Worm (Caenorhabditis elegans) whole organism, L4 larva: ENCODE data around the gene C44E12.1.

Experiments
- F10B5.3 ChIP-seq: sonication (generic microtip); optimal IDR thresholded peaks from 2 replicates; lab custom pipeline; 2016; ENCODE audit warnings: mild to moderate bottlenecking, missing genetic modification characterization, missing compliant biosample characterization
- F49E8.2 ChIP-seq: sonication (generic microtip); optimal IDR thresholded peaks from 2 replicates; lab custom pipeline; 2016; ENCODE audit warnings: missing compliant biosample characterization, mild to moderate bottlenecking, missing genetic modification characterization, borderline replicate concordance
- aly-2 ChIP-seq: sonication (generic microtip); optimal IDR thresholded peaks from 2 replicates; lab custom pipeline; 2018; ENCODE audit warnings: missing biosample characterization, missing genetic modification characterization
- ceh-62 ChIP-seq: sonication (generic microtip); optimal IDR thresholded peaks from 2 replicates; lab custom pipeline; 2017; ENCODE audit warnings: missing biosample characterization, missing genetic modification characterization
- dmd-9 ChIP-seq: fragments of 200-800 bp; sonication (Bioruptor generic); IDR thresholded peaks from 2 replicates; pipeline ENCODE4 v1.3.6; 2022; ENCODE audit warnings: missing genetic modification reagents, missing genetic modification characterization, missing compliant biosample characterization
- dpl-1 ChIP-seq: fragments of 150-350 bp; optimal IDR thresholded peaks from 2 replicates; lab custom pipeline; 2014; ENCODE audit warnings: missing biosample characterization, missing genetic modification reagents, missing genetic modification characterization
- mes-2 ChIP-seq: sonication (generic microtip); optimal IDR thresholded peaks from 2 replicates; lab custom pipeline; 2016; ENCODE audit warnings: missing genotype, mild to moderate bottlenecking, missing genetic modification characterization, missing compliant biosample characterization; ENCODE audit not compliant: poor library complexity, severe bottlenecking
- nhr-111 ChIP-seq: fragments of 200-800 bp; sonication (Bioruptor generic); optimal IDR thresholded peaks from 2 replicates; lab custom pipeline; 2018; ENCODE audit warnings: mild to moderate bottlenecking, missing genetic modification characterization, missing compliant biosample characterization
- nhr-77 ChIP-seq: fragments of 150-350 bp; optimal IDR thresholded peaks from 2 replicates; lab custom pipeline; 2014; ENCODE audit warnings: missing biosample characterization, missing genetic modification characterization
- pha-4 ChIP-seq, 2 experiments: fragments of 150-350 bp in 1 of 2; fragments of 200-800 bp in 1 of 2; sonication (Bioruptor generic) in 1 of 2; IDR thresholded peaks in 1 of 2; optimal IDR thresholded peaks in 1 of 2; 2 replicates each; pipeline versions ENCODE4 v1.3.6 to Lab custom; 2014 to 2022; ENCODE audit warnings: missing genetic modification characterization in 2 of 2, missing genetic modification reagents in 2 of 2, missing biosample characterization in 1 of 2, missing compliant biosample characterization in 1 of 2
- rbr-2 ChIP-seq: sonication (generic microtip); optimal IDR thresholded peaks from 2 replicates; lab custom pipeline; 2016; ENCODE audit warnings: missing genotype, missing genetic modification characterization, missing compliant biosample characterization
- snpc-4 ChIP-seq: fragments of 150-350 bp; optimal IDR thresholded peaks from 2 replicates; lab custom pipeline; 2014; ENCODE audit warnings: missing biosample characterization, missing genetic modification characterization
- unc-62 ChIP-seq, 3 experiments: fragments of 150-350 bp in 1 of 3; sonication (generic microtip); optimal IDR thresholded peaks in 2 of 3; peaks in 1 of 3; 1 replicate in 1 of 3; 2 replicates in 2 of 3; lab custom pipeline; 2014 to 2017; ENCODE audit warnings: missing biosample characterization in 3 of 3, missing genetic modification characterization in 3 of 3, missing genetic modification reagents in 3 of 3, missing genotype in 1 of 3
- vab-7 ChIP-seq: fragments of 200-800 bp; sonication (Bioruptor generic); IDR thresholded peaks from 2 replicates; pipeline ENCODE4 v1.3.6; 2022; ENCODE audit warnings: missing genetic modification reagents, missing genetic modification characterization, missing compliant biosample characterization

- no peak for TF ChIP-seq unc-62 (GFP tag; optimal IDR thresholded peaks at IDR 0.05 in 1 of 2; lab: Kevin White, UChicago)
- no peak for TF ChIP-seq unc-62 (tag; optimal IDR thresholded peaks at IDR 0.05; lab: Kevin White, UChicago)
- no peak for TF ChIP-seq F49E8.2
- TF ChIP-seq F10B5.3 (tag; lab: Kevin White, UChicago), result no peak
- TF ChIP-seq ceh-62 (tag; lab: Kevin White, UChicago), result no peak
- TF ChIP-seq nhr-77 (tag; lab: Kevin White, UChicago), result no peak
- TF ChIP-seq pha-4 (GFP tag; IDR thresholded peaks at IDR 0.05; lab: Robert Waterston, UW), result no peak
- TF ChIP-seq pha-4 (tag; optimal IDR thresholded peaks at IDR 0.05; lab: Kevin White, UChicago), result no peak
- TF ChIP-seq vab-7 (GFP tag; lab: Robert Waterston, UW), result no peak
- TF ChIP-seq aly-2 (tag; lab: Kevin White, UChicago), result no peak
- no peak for TF ChIP-seq rbr-2
- no peak for TF ChIP-seq dpl-1 (GFP tag; lab: Kevin White, UChicago)
- no peak for TF ChIP-seq dmd-9 (GFP tag; lab: Robert Waterston, UW)
- TF ChIP-seq mes-2 (tag; lab: Kevin White, UChicago), result no peak
- TF ChIP-seq nhr-111 (GFP tag; lab: Kevin White, UChicago), result no peak
- TF ChIP-seq snpc-4, result no peak
Measured at ce11 chrX:7585610-7586259, 11.0 kb upstream of the C44E12.1 start, which contains the start of gene adt-2.
